Fruit fly (Drosophila melanogaster): ENCODE measurements around the gene Col4a1.

DNA sequence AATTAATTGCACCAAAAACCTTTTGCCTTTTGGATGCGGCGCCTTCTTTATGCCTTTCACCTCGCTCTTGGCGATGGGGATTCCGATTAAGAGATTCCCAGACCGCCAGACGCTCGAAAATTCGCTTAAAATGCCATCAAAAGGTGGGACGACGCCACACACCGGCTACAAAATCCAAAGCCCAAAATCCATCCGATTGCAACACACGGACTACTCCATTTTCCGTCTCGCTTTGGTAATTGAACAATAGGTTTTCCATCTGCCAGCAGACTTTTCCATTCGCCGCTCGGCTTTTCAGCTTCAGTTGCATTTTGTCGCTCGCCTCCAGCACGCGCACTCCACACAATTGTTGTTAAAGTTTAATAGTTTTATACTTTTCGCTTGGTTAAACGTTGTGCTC is 31.1 kb downstream of the Col4a1 start, which contains the start of gene qtc:
- TF ChIP-seq Hr96 (GFP tag; optimal IDR thresholded peaks at IDR 0.05) = no peak
- TF ChIP-seq kay (GFP tag; ENCODE audit: borderline replicate concordance) = no peak
- no peak for TF ChIP-seq CG14711 (tag; optimal IDR thresholded peaks at IDR 0.05)
